Fruit fly (Drosophila melanogaster) whole organism, embryonic: Measurements from ENCODE around the gene CG31358.

Source experiments
- Bdp1 ChIP-seq: fragments of 200-800 bp; sonication (Bioruptor generic); optimal IDR thresholded peaks from 3 replicates; lab custom pipeline; 2016; ENCODE audit warnings: missing biosample characterization, missing genetic modification characterization
- BtbVII ChIP-seq: fragments of 200-800 bp; sonication (Bioruptor generic); optimal IDR thresholded peaks from 3 replicates; lab custom pipeline; 2017; ENCODE audit warnings: missing biosample characterization, mild to moderate bottlenecking, missing genetic modification characterization
- CG10366 ChIP-seq: fragments of 200-800 bp; sonication (Bioruptor generic); IDR thresholded peaks from 2 replicates; pipeline ENCODE4 v1.3.6; 2022; ENCODE audit warnings: missing biosample characterization, missing genetic modification characterization
- CG10431 ChIP-seq: fragments of 200-800 bp; sonication (Bioruptor generic); optimal IDR thresholded peaks from 3 replicates; lab custom pipeline; 2018; ENCODE audit warnings: missing biosample characterization, mild to moderate bottlenecking, missing genetic modification characterization
- CG13287 ChIP-seq: fragments of 200-800 bp; sonication (Bioruptor generic); IDR thresholded peaks from 2 replicates; pipeline ENCODE4 v1.3.6; 2022; ENCODE audit warnings: missing biosample characterization, missing genetic modification characterization; ENCODE audit not compliant: partially characterized antibody
- CG14965 ChIP-seq: fragments of 200-800 bp; sonication (Bioruptor generic); optimal IDR thresholded peaks from 2 replicates; lab custom pipeline; 2016; ENCODE audit warnings: missing biosample characterization, missing genetic modification characterization, borderline replicate concordance
- CG17359 ChIP-seq: fragments of 200-800 bp; sonication (Bioruptor generic); optimal IDR thresholded peaks from 3 replicates; lab custom pipeline; 2018; ENCODE audit warnings: missing biosample characterization, mild to moderate bottlenecking, missing genetic modification characterization, moderate library complexity
- CG17612 ChIP-seq: fragments of 200-800 bp; sonication (Bioruptor generic); IDR thresholded peaks from 2 replicates; pipeline ENCODE4 v1.3.6; 2022; ENCODE audit warnings: missing biosample characterization, missing genetic modification characterization
- CG2129 ChIP-seq: fragments of 200-800 bp; sonication (Bioruptor generic); IDR thresholded peaks from 2 replicates; pipeline ENCODE4 v1.3.6; 2022; ENCODE audit warnings: missing biosample characterization, missing genetic modification characterization; ENCODE audit not compliant: partially characterized antibody
- CG2202 ChIP-seq: fragments of 200-800 bp; sonication (Bioruptor generic); optimal IDR thresholded peaks from 2 replicates; lab custom pipeline; 2018; ENCODE audit warnings: missing biosample characterization, mild to moderate bottlenecking, missing genetic modification characterization
- CG2889 ChIP-seq: fragments of 200-800 bp; sonication (Bioruptor generic); IDR thresholded peaks from 3 replicates; pipeline ENCODE4 v1.3.6; 2022; ENCODE audit warnings: missing biosample characterization, missing genetic modification characterization
- CG31224 ChIP-seq: fragments of 200-800 bp; sonication (Bioruptor generic); IDR thresholded peaks from 2 replicates; pipeline ENCODE4 v1.3.6; 2022; ENCODE audit warnings: missing biosample characterization, missing genetic modification characterization
- CG4730 ChIP-seq: fragments of 200-800 bp; sonication (Bioruptor generic); IDR thresholded peaks from 2 replicates; pipeline ENCODE4 v1.3.6; 2022; ENCODE audit warnings: missing biosample characterization, missing genetic modification characterization
- CG6254 ChIP-seq: fragments of 200-800 bp; sonication (Bioruptor generic); optimal IDR thresholded peaks from 3 replicates; lab custom pipeline; 2017; ENCODE audit warnings: mild to moderate bottlenecking, missing biosample characterization, missing genetic modification reagents, missing genetic modification characterization
- CG7786 ChIP-seq: fragments of 200-800 bp; sonication (Bioruptor generic); optimal IDR thresholded peaks from 2 replicates; lab custom pipeline; 2016; ENCODE audit warnings: missing biosample characterization, missing genetic modification characterization
- CG7963 ChIP-seq: fragments of 200-800 bp; sonication (Bioruptor generic); IDR thresholded peaks from 3 replicates; pipeline ENCODE4 v1.3.6; 2022; ENCODE audit warnings: missing biosample characterization, missing genetic modification characterization; ENCODE audit not compliant: partially characterized antibody
- CG7987 ChIP-seq: fragments of 200-800 bp; sonication (Bioruptor generic); optimal IDR thresholded peaks from 2 replicates; lab custom pipeline; 2018; ENCODE audit warnings: missing biosample characterization, mild to moderate bottlenecking, missing genetic modification characterization, moderate library complexity
- CoRest ChIP-seq: fragments of 200-800 bp; sonication (Bioruptor generic); optimal IDR thresholded peaks from 3 replicates; lab custom pipeline; 2018; ENCODE audit warnings: missing biosample characterization, mild to moderate bottlenecking, missing genetic modification characterization, moderate library complexity
- Dip3 ChIP-seq: fragments of 200-800 bp; sonication (Bioruptor generic); optimal IDR thresholded peaks from 3 replicates; lab custom pipeline; 2016; ENCODE audit warnings: missing biosample characterization, missing genetic modification characterization
- Fer1 ChIP-seq: fragments of 200-800 bp; sonication (Bioruptor generic); optimal IDR thresholded peaks from 2 replicates; lab custom pipeline; 2017; ENCODE audit warnings: missing biosample characterization, mild to moderate bottlenecking, missing genetic modification characterization
- GATAe ChIP-seq: fragments of 200-800 bp; sonication (Bioruptor generic); conservative IDR thresholded peaks from 2 replicates; pipeline ENCODE4 v1.3.6; 2022; ENCODE audit warnings: missing biosample characterization, missing genetic modification characterization
- Gsc ChIP-seq: fragments of 200-800 bp; sonication (Bioruptor generic); IDR thresholded peaks from 2 replicates; pipeline ENCODE4 v1.3.6; 2022; ENCODE audit warnings: missing biosample characterization, missing genetic modification characterization
- Hmr ChIP-seq: fragments of 200-800 bp; sonication (Bioruptor generic); optimal IDR thresholded peaks from 3 replicates; lab custom pipeline; 2017; ENCODE audit warnings: mild to moderate bottlenecking, missing biosample characterization, missing genetic modification reagents, missing genetic modification characterization
- Hr78 ChIP-seq, 2 experiments: fragments of 200-800 bp in 1 of 2; fragments of >200 bp in 1 of 2; sonication (Bioruptor generic) in 1 of 2; optimal IDR thresholded peaks; 2 replicates each; lab custom pipeline; 2017 to 2019; ENCODE audit warnings: missing biosample characterization in 2 of 2, missing genetic modification characterization in 2 of 2, mild to moderate bottlenecking in 1 of 2, moderate library complexity in 1 of 2
- Sox102F ChIP-seq: fragments of 200-800 bp; sonication (Bioruptor generic); optimal IDR thresholded peaks from 2 replicates; lab custom pipeline; 2018; ENCODE audit warnings: missing biosample characterization, mild to moderate bottlenecking, missing genetic modification characterization, moderate library complexity
- Ssrp ChIP-seq: fragments of 200-800 bp; sonication (Bioruptor generic); optimal IDR thresholded peaks from 2 replicates; lab custom pipeline; 2018; ENCODE audit warnings: missing biosample characterization, mild to moderate bottlenecking, missing genetic modification characterization, moderate library complexity
- Xbp1 ChIP-seq: fragments of 200-800 bp; sonication (Bioruptor generic); optimal IDR thresholded peaks from 3 replicates; lab custom pipeline; 2016; ENCODE audit warnings: missing biosample characterization, mild to moderate bottlenecking, missing genetic modification characterization
- ara ChIP-seq: fragments of 200-800 bp; sonication (Bioruptor generic); IDR thresholded peaks from 2 replicates; pipeline ENCODE4 v1.3.6; 2022; ENCODE audit warnings: missing biosample characterization, missing genetic modification characterization
- bigmax ChIP-seq: fragments of 200-800 bp; sonication (Bioruptor generic); optimal IDR thresholded peaks from 2 replicates; lab custom pipeline; 2018; ENCODE audit warnings: missing biosample characterization, mild to moderate bottlenecking, missing genetic modification characterization
- bowl ChIP-seq: fragments of 200-800 bp; sonication (Bioruptor generic); IDR thresholded peaks from 2 replicates; pipeline ENCODE4 v1.3.6; 2022; ENCODE audit warnings: missing biosample characterization, missing genetic modification characterization
- dan ChIP-seq: fragments of 200-800 bp; sonication (Bioruptor generic); IDR thresholded peaks from 2 replicates; pipeline ENCODE4 v1.3.6; 2022; ENCODE audit warnings: missing biosample characterization, missing genetic modification characterization
- dimm ChIP-seq: fragments of 200-800 bp; sonication (Bioruptor generic); IDR thresholded peaks from 2 replicates; pipeline ENCODE4 v1.3.6; 2022; ENCODE audit warnings: missing biosample characterization, missing genetic modification characterization
- dysf ChIP-seq: fragments of 200-800 bp; sonication (Bioruptor generic); IDR thresholded peaks from 3 replicates; pipeline ENCODE4 v1.3.6; 2022; ENCODE audit warnings: missing biosample characterization, missing genetic modification characterization
- her ChIP-seq: fragments of 200-800 bp; sonication (Bioruptor generic); optimal IDR thresholded peaks from 2 replicates; lab custom pipeline; 2016; ENCODE audit warnings: missing biosample characterization, missing genetic modification characterization
- hkb ChIP-seq, 2 experiments: fragments of 200-800 bp in 1 of 2; fragments of >200 bp in 1 of 2; sonication (Bioruptor generic) in 1 of 2; IDR thresholded peaks in 1 of 2; optimal IDR thresholded peaks in 1 of 2; 2 replicates each; pipeline versions ENCODE4 v1.3.6 to Lab custom; 2017 to 2022; ENCODE audit warnings: missing biosample characterization in 1 of 2, missing genetic modification characterization in 1 of 2
- jumu ChIP-seq: fragments of 200-800 bp; sonication (Bioruptor generic); optimal IDR thresholded peaks from 3 replicates; lab custom pipeline; 2016; ENCODE audit warnings: missing biosample characterization, missing genetic modification characterization
- lilli ChIP-seq: fragments of 200-800 bp; sonication (Bioruptor generic); optimal IDR thresholded peaks from 3 replicates; lab custom pipeline; 2016; ENCODE audit warnings: missing biosample characterization, missing genetic modification characterization
- maf-S ChIP-seq: fragments of 200-800 bp; sonication (Bioruptor generic); optimal IDR thresholded peaks from 2 replicates; lab custom pipeline; 2016; ENCODE audit warnings: missing biosample characterization, missing genetic modification characterization
- nau ChIP-seq: fragments of 200-800 bp; sonication (Bioruptor generic); optimal IDR thresholded peaks from 3 replicates; lab custom pipeline; 2017; ENCODE audit warnings: missing biosample characterization, mild to moderate bottlenecking, missing genetic modification characterization, missing genetic modification reagents
- pho ChIP-seq: fragments of 200-800 bp; sonication (Bioruptor generic); optimal IDR thresholded peaks from 2 replicates; lab custom pipeline; 2016; ENCODE audit warnings: missing biosample characterization, missing genetic modification characterization
- pita ChIP-seq: fragments of 200-800 bp; sonication (Bioruptor generic); optimal IDR thresholded peaks from 2 replicates; lab custom pipeline; 2017; ENCODE audit warnings: missing biosample characterization, mild to moderate bottlenecking, missing genetic modification characterization
- ro ChIP-seq: fragments of 200-800 bp; sonication (Bioruptor generic); IDR thresholded peaks from 2 replicates; pipeline ENCODE4 v1.3.6; 2022; ENCODE audit warnings: missing biosample characterization, missing genetic modification characterization
- salm ChIP-seq: fragments of 200-800 bp; sonication (Bioruptor generic); optimal IDR thresholded peaks from 2 replicates; lab custom pipeline; 2018; ENCODE audit warnings: missing biosample characterization, mild to moderate bottlenecking, missing genetic modification characterization
- schlank ChIP-seq: fragments of 200-800 bp; sonication (Bioruptor generic); optimal IDR thresholded peaks from 2 replicates; lab custom pipeline; 2018; ENCODE audit warnings: missing biosample characterization, mild to moderate bottlenecking, missing genetic modification characterization
- sd ChIP-seq: fragments of 200-800 bp; sonication (Bioruptor generic); optimal IDR thresholded peaks from 3 replicates; lab custom pipeline; 2018; ENCODE audit warnings: missing biosample characterization, mild to moderate bottlenecking, missing genetic modification characterization, moderate library complexity
- shn ChIP-seq: fragments of 200-800 bp; sonication (Bioruptor generic); optimal IDR thresholded peaks from 3 replicates; lab custom pipeline; 2016; ENCODE audit warnings: missing biosample characterization, missing genetic modification characterization
- tap ChIP-seq: fragments of 200-800 bp; optimal IDR thresholded peaks from 3 replicates; lab custom pipeline; 2019; ENCODE audit warnings: missing biosample characterization, mild to moderate bottlenecking, missing genetic modification characterization, moderate library complexity
- tio ChIP-seq: fragments of 200-800 bp; sonication (Bioruptor generic); optimal IDR thresholded peaks from 2 replicates; lab custom pipeline; 2017; ENCODE audit warnings: missing biosample characterization, missing genetic modification characterization, inconsistent platforms
- usp ChIP-seq: fragments of >200 bp; optimal IDR thresholded peaks from 2 replicates; lab custom pipeline; 2017; ENCODE audit warnings: missing biosample characterization, missing genetic modification characterization
- vvl ChIP-seq: fragments of 200-800 bp; sonication (Bioruptor generic); IDR thresholded peaks from 2 replicates; pipeline ENCODE4 v1.3.6; 2022; ENCODE audit warnings: missing biosample characterization, missing genetic modification characterization

Gene CG31358

DNA sequence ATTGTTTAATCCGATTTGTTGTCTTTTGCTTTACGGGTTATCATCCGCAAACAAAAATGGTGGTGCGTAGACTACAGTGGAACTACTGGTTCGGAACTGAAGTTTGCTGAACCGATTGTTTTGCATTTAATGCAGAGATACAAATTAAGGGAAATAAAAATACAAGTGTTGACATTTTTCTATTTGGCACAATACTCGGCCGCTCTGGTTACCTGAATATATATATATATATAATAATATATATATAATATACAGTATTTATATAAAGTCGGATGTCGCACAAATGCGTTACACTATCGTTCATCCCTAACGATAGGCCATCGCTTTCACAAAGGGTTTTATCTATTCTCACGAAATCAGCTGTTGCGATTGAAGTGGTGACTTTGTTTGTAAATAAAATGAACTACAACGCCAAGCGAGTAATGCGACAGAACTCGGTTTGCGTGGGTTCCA, 14.7 kb downstream of the CG31358 start, which contains the start of the genes DCAF12 and Spt3 (continued):
- TF ChIP-seq Bdp1 (GFP tag; lab: Kevin White, UChicago), result no peak
- TF ChIP-seq dan (GFP tag; lab: Robert Waterston, UW), result no peak
- TF ChIP-seq jumu, result no peak
- TF ChIP-seq sd (tag; lab: Kevin White, UChicago), result no peak
- peak; percentile 35; the same call in 1 of the 2 replicates for TF ChIP-seq CG10366 (GFP tag; lab: Robert Waterston, UW)
- no peak for TF ChIP-seq Hmr (GFP tag; lab: Kevin White, UChicago)
- TF ChIP-seq nau (GFP tag; lab: Kevin White, UChicago), result no peak
- peak; percentile 88 for TF ChIP-seq CG7963 (GFP tag; lab: Robert Waterston, UW)
- peak; percentile 44 for TF ChIP-seq Ssrp (tag; lab: Kevin White, UChicago)
- no peak for TF ChIP-seq Dip3
- TF ChIP-seq lilli (GFP tag; lab: Kevin White, UChicago), result peak; percentile 12
- TF ChIP-seq CG10431 (GFP tag; lab: Kevin White, UChicago), result no peak
- peak; percentile 32; the same call in 1 of the 2 replicates for TF ChIP-seq CG4730 (GFP tag; lab: Robert Waterston, UW)
- no peak for TF ChIP-seq dimm (GFP tag; lab: Robert Waterston, UW)
- no peak for TF ChIP-seq Hr78 (GFP tag; optimal IDR thresholded peaks at IDR 0.05; lab: Kevin White, UChicago)
- no peak for TF ChIP-seq pho (GFP tag; lab: Kevin White, UChicago)
- no peak for TF ChIP-seq tio (GFP tag; lab: Kevin White, UChicago)
- TF ChIP-seq CG17612 (GFP tag; lab: Robert Waterston, UW), result no peak
- TF ChIP-seq CG13287 (GFP tag; lab: Robert Waterston, UW), result peak; percentile 90
- peak; percentile 10 for TF ChIP-seq salm (tag; lab: Kevin White, UChicago)
- no peak for TF ChIP-seq tap (tag; lab: Kevin White, UChicago)
- TF ChIP-seq schlank (tag; lab: Kevin White, UChicago), result no peak
- TF ChIP-seq CG7987 (GFP tag; lab: Kevin White, UChicago), result no peak
- no peak for TF ChIP-seq pita (GFP tag; lab: Kevin White, UChicago)
- no peak for TF ChIP-seq CG2889 (GFP tag; lab: Robert Waterston, UW)
- no peak for TF ChIP-seq her (GFP tag; lab: Kevin White, UChicago)
- TF ChIP-seq Fer1 (GFP tag; lab: Kevin White, UChicago), result no peak
- no peak for TF ChIP-seq hkb (optimal IDR thresholded peaks at IDR 0.05; lab: Kevin White, UChicago)
- 0 out of 2 replicates have a peak, but pooled peaks have one; percentile 16 for TF ChIP-seq hkb (GFP tag; IDR thresholded peaks at IDR 0.05; lab: Robert Waterston, UW)
- TF ChIP-seq Xbp1 (GFP tag; lab: Kevin White, UChicago), result peak; percentile 50
- no peak for TF ChIP-seq usp (GFP tag; lab: Kevin White, UChicago)
- TF ChIP-seq CG2202, result peak; percentile 5
- TF ChIP-seq dysf (GFP tag; lab: Robert Waterston, UW), result 0 out of 3 replicates have a peak, but pooled peaks have one; percentile 50
- TF ChIP-seq CG17359 (tag; lab: Kevin White, UChicago), result no peak
- no peak for TF ChIP-seq bigmax (GFP tag; lab: Kevin White, UChicago)
- 0 out of 2 replicates have a peak, but pooled peaks have one; percentile 35 for TF ChIP-seq CG31224 (GFP tag; lab: Robert Waterston, UW)
- no peak for TF ChIP-seq CG7786 (GFP tag; lab: Kevin White, UChicago)
- TF ChIP-seq ara (GFP tag; lab: Robert Waterston, UW), result no peak
- no peak; the same call in 1 of the 2 replicates for TF ChIP-seq vvl
- no peak for TF ChIP-seq GATAe (GFP tag; lab: Robert Waterston, UW)
- TF ChIP-seq CG14965 (GFP tag; lab: Kevin White, UChicago), result no peak
- TF ChIP-seq Sox102F (GFP tag; lab: Kevin White, UChicago), result no peak
- TF ChIP-seq maf-S, result no peak
- no peak for TF ChIP-seq BtbVII (GFP tag; lab: Kevin White, UChicago)
- no peak for TF ChIP-seq Gsc
- peak; percentile 76 for TF ChIP-seq CoRest (tag; lab: Kevin White, UChicago)
- TF ChIP-seq shn (GFP tag; lab: Kevin White, UChicago), result no peak
- TF ChIP-seq ro (GFP tag; lab: Robert Waterston, UW), result no peak
- TF ChIP-seq bowl (GFP tag; lab: Robert Waterston, UW), result no peak
- TF ChIP-seq CG6254, result peak; percentile 53
- peak; percentile 94 for TF ChIP-seq CG2129 (GFP tag; lab: Robert Waterston, UW)
